Worm (Caenorhabditis elegans): ENCODE results near the gene acdh-8.
A peak's percentile ranks its signal among the peaks of the same experiment; 100 is the strongest.

The acdh-8 gene

ce11 chrII:5819655-5820054 is 25.4 kb downstream of the acdh-8 start:
- TF ChIP-seq unc-39 (tag; optimal IDR thresholded peaks at IDR 0.05): no peak
- TF ChIP-seq elt-3 (tag; optimal IDR thresholded peaks at IDR 0.05): no peak
- TF ChIP-seq sma-9 (GFP tag; optimal IDR thresholded peaks at IDR 0.05): peak; percentile 12
- TF ChIP-seq sma-9 (tag; optimal IDR thresholded peaks at IDR 0.05): no peak
- peak; percentile 16 for TF ChIP-seq sma-3 (GFP tag; optimal IDR thresholded peaks at IDR 0.05)
- TF ChIP-seq unc-55 (GFP tag; optimal IDR thresholded peaks at IDR 0.05): peak; percentile 71

ce11 chrII:5820282-5820762 is 26.0 kb downstream of the acdh-8 start, which contains the start of gene ehs-1:
Gene ehs-1 (plus strand): TSS chrII:5820712.
- TF ChIP-seq ceh-82 (tag; optimal IDR thresholded peaks at IDR 0.05) (no peak), unc-55 (GFP tag; optimal IDR thresholded peaks at IDR 0.05) (peak; percentile 40), nhr-129 (tag; optimal IDR thresholded peaks at IDR 0.05) (peak; percentile 5), skn-1 (tag; optimal IDR thresholded peaks at IDR 0.05) (no peak), sem-4 (tag; optimal IDR thresholded peaks at IDR 0.05) (no peak), C34F6.9 (tag; optimal IDR thresholded peaks at IDR 0.05) (peak; percentile 24), lsy-2 (tag; optimal IDR thresholded peaks at IDR 0.05) (peak in 1 of 2 experiments; percentile 31), crh-2 (tag; optimal IDR thresholded peaks at IDR 0.05) (peak; percentile 36), mdl-1 (tag; optimal IDR thresholded peaks at IDR 0.05) (no peak), Y55F3AM.14 (GFP tag; optimal IDR thresholded peaks at IDR 0.05) (no peak)

- peak; percentile 8 for TF ChIP-seq sma-3 (GFP tag; optimal IDR thresholded peaks at IDR 0.05)
- no peak for TF ChIP-seq fos-1 (tag; optimal IDR thresholded peaks at IDR 0.05)
- no peak for TF ChIP-seq nhr-21 (tag; optimal IDR thresholded peaks at IDR 0.05)
- TF ChIP-seq blmp-1 (tag; optimal IDR thresholded peaks at IDR 0.05; ENCODE audit: insufficient read depth): peak; percentile 26
- no peak for TF ChIP-seq R02D3.7 (tag; optimal IDR thresholded peaks at IDR 0.05)
Measured at ce11 chrII:5827364-5827763, 33.1 kb downstream of the acdh-8 start, which contains the start of gene tbc-2. Gene tbc-2 (minus strand): TSS chrII:5827443.

- no peak for TF ChIP-seq Y55F3AM.14 (GFP tag; optimal IDR thresholded peaks at IDR 0.05)
- no peak for TF ChIP-seq lin-39 (tag; optimal IDR thresholded peaks at IDR 0.05)
- TF ChIP-seq gmeb-1 (tag; optimal IDR thresholded peaks at IDR 0.05): no peak
- TF ChIP-seq nhr-10 (tag; optimal IDR thresholded peaks at IDR 0.05): no peak
- no peak for TF ChIP-seq R02D3.7 (tag; optimal IDR thresholded peaks at IDR 0.05)
- no peak for TF ChIP-seq sem-4 (tag; optimal IDR thresholded peaks at IDR 0.05)
- no peak for TF ChIP-seq nhr-11 (tag; optimal IDR thresholded peaks at IDR 0.05)
- TF ChIP-seq nhr-25 (tag; optimal IDR thresholded peaks at IDR 0.05): no peak
- no peak for TF ChIP-seq ztf-1 (GFP tag; conservative IDR thresholded peaks at IDR 0.05)
- TF ChIP-seq snpc-4 (tag; optimal IDR thresholded peaks at IDR 0.05): no peak
- no peak for TF ChIP-seq zag-1 (tag; optimal IDR thresholded peaks at IDR 0.05)
- TF ChIP-seq mbf-1 (tag; optimal IDR thresholded peaks at IDR 0.05): no peak
- TF ChIP-seq nhr-12 (tag; optimal IDR thresholded peaks at IDR 0.05): no peak
- TF ChIP-seq nhr-77 (tag; optimal IDR thresholded peaks at IDR 0.05): no peak
- TF ChIP-seq aly-2 (tag; optimal IDR thresholded peaks at IDR 0.05): no peak
- no peak for TF ChIP-seq lsy-2 (tag; optimal IDR thresholded peaks at IDR 0.05)
- TF ChIP-seq ZK546.5 (tag; optimal IDR thresholded peaks at IDR 0.05): no peak
- no peak for TF ChIP-seq F13H6.1 (tag; optimal IDR thresholded peaks at IDR 0.05)
- TF ChIP-seq unc-39 (tag; optimal IDR thresholded peaks at IDR 0.05): no peak
Measured at ce11 chrII:5828486-5828885, 34.2 kb downstream of the acdh-8 start, which contains the start of gene ZK1248.11. Gene ZK1248.11 (minus strand): TSS chrII:5828586.

- TF ChIP-seq unc-55 (GFP tag; optimal IDR thresholded peaks at IDR 0.05): no peak
- peak; percentile 47 for TF ChIP-seq fos-1 (tag; optimal IDR thresholded peaks at IDR 0.05)
Measured at ce11 chrII:5829940-5830424, 35.7 kb downstream of the acdh-8 start, which contains the start of gene col-74. Gene col-74 (plus strand): TSS chrII:5830374.

ce11 chrII:5831373-5831772 is 37.1 kb downstream of the acdh-8 start:
- TF ChIP-seq ama-1 (optimal IDR thresholded peaks at IDR 0.05) (no peak), lin-11 (tag; optimal IDR thresholded peaks at IDR 0.05) (no peak), egl-27 (tag; optimal IDR thresholded peaks at IDR 0.05) (no peak), C34F6.9 (tag; optimal IDR thresholded peaks at IDR 0.05) (no peak), ceh-82 (tag; optimal IDR thresholded peaks at IDR 0.05) (no peak), nhr-25 (tag; optimal IDR thresholded peaks at IDR 0.05) (no peak), nhr-6 (tag; optimal IDR thresholded peaks at IDR 0.05) (no peak)

Data from whole organism, L2 larva.